Worm (Caenorhabditis elegans): ENCODE results near the gene set-24.

DNA sequence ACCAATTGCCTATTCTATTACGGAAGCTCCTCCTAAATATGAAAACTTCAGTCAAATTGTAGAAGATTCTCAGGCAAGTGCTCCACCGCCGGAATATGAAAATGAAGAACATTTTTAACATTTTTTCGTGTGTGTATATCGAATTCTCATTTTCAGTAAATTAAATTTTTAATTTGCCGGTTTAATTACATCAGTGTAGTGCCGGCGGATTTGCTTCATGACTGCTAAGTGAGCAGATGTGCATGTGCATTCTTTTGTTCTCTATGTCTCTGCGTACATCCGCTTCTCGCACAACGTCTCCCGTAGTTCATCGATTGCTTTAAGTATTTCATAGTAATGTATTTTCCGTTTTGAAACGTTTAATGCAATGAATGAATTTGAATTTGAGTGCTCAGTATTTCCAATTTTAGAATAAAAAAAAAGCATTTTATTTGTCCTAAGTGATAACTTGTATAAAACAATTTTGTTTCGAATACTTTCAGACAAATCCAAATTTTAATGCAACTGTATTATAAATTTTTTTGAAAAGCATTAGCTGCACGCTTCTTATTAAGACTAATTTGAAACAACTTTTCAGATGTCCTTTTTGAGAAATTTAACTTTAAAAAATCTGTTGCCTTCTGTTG is 63.2 kb downstream of the set-24 start, which contains the start of gene Y17G7B.22:
- TF ChIP-seq ref-1 (GFP tag; conservative IDR thresholded peaks at IDR 0.05) = no peak
- no peak for TF ChIP-seq T22C8.4 (GFP tag; IDR thresholded peaks at IDR 0.05)
- no peak for TF ChIP-seq flt-1 (GFP tag; IDR thresholded peaks at IDR 0.05)
- TF ChIP-seq med-1 (GFP tag; optimal IDR thresholded peaks at IDR 0.05; ENCODE audit: insufficient read depth) = no peak
- TF ChIP-seq ztf-29 (GFP tag; IDR thresholded peaks at IDR 0.05) = no peak
- TF ChIP-seq klf-2 (GFP tag; conservative IDR thresholded peaks at IDR 0.05) = no peak
- no peak for TF ChIP-seq tab-1 (GFP tag; IDR thresholded peaks at IDR 0.05)
- TF ChIP-seq ztf-23 (GFP tag; IDR thresholded peaks at IDR 0.05) = no peak

Data from whole organism, midembryonic.